Worm (Caenorhabditis elegans) whole organism, dauer: Measurements from ENCODE around the gene scl-3.

ENCODE experiments used
- unc-62 ChIP-seq: sonication (generic microtip); optimal IDR thresholded peaks from 2 replicates; lab custom pipeline; 2017; ENCODE audit warnings: missing biosample characterization, missing genetic modification reagents, missing genetic modification characterization

The scl-3 gene

DNA sequence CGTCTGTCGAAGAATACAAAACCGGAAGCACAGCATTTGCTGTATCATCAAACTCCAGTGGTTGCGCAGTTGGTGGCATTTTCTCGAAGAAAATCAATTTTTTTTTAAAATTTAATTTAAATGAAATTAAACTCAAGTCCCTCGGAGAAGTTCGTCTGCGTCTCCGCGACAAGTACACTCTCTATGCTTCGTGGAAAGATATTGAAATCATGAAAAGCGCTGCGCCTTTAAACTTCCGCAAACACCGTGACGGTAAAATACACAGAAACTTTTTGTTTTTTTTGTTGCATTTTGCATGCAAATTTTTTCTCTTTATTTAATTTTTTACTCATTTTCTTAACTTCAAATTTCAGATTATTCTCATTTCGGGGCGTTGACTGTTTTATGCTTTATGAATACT lies 39.3 kb downstream of the scl-3 start, which contains the start of the genes dli-1, tin-9.2 and exos-4.1:
dli-1 (minus strand) TSS at position 141 of the 400 bp plus-strand sequence.
tin-9.2 (plus strand) TSS at position 344 of the 400 bp plus-strand sequence.
exos-4.1 (plus strand) TSS at position 348 of the 400 bp plus-strand sequence.
- TF ChIP-seq unc-62 (GFP tag; lab: Kevin White, UChicago): no peak

DNA sequence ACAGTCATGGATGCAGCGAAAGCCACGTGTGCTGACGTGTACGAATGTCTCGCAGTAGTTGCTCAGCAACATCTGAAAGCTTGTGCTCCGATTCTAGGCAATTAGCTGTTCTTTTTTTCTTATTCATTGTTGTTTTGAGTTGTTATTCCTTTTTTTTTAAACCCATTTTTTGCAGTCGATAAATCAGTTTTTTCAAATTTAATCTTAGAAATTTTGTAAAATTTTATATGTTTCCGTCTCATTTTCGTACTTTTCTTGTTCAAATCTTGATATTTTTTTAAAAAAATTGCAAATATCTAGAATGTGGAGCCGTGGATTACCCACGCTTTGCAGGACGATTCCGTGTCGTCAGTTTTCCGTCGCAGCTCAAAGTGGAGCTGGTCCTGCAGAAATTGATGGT lies 41.0 kb downstream of the scl-3 start, which contains the start of gene fask-1:
fask-1 (plus strand) TSS at position 301 of the 400 bp plus-strand sequence.
- no peak for TF ChIP-seq unc-62 (GFP tag; lab: Kevin White, UChicago)

DNA sequence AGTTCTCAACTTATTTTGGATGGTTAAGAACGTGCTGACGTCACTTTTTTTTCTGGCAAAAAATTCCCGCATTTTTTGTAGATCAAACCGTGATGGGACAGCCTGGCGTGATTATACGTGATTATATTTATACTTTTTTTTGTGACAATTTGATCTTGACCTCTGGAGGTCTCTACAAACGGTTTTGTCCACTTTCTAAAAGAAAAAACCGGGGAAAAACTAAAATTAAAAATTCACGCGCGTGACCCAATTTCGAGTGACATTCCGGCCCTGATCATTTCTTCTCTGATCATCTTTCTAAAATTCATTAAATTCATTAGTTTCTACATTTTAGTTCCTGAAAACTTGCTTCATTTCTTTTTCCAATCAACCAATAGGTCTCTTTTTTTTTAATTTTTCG lies 45.5 kb downstream of the scl-3 start, which contains the start of gene rde-11:
rde-11 (plus strand) TSS at position 301 of the 400 bp plus-strand sequence.
- TF ChIP-seq unc-62 (GFP tag; lab: Kevin White, UChicago): no peak

DNA sequence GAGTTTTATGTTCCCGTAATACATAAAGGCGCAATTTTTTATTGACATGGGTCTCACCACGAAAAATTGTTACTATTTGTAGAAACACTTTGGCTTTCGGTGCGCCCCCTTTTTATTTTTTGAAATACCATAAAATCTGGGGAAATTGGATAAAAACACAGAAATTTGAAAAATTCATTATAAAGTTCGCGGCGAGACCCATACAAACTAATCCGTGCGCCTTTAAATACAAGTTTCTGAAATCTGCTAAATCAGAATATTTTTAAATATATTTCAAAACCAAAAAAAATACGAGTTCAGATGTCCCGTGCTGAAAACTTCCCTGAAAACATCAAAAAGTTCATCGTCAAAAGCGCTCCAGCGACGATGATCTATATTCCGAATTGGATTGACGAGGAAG lies 48.0 kb downstream of the scl-3 start, which contains the start of gene B0564.2:
B0564.2 (plus strand) TSS at position 301 of the 400 bp plus-strand sequence.
- no peak for TF ChIP-seq unc-62 (GFP tag; lab: Kevin White, UChicago)

DNA sequence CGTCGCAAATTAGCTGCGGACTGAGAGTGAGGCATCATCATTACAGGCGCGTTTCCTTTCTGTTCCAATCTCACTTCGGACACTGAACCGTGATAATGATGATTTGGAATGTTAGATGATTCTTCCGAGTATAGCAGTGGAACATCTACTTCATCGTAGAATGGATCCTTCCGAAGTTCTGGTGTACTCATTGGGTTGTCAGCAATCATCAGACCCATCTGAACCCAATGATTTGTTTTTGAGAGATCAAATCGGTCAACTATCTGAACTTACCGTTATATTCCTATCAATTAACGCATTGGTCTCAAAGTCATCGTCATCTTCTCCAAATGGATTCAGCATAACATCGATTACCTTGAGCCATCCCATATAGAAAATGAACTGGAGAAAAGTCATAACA lies 49.0 kb downstream of the scl-3 start:
- TF ChIP-seq unc-62 (GFP tag; lab: Kevin White, UChicago): no peak

DNA sequence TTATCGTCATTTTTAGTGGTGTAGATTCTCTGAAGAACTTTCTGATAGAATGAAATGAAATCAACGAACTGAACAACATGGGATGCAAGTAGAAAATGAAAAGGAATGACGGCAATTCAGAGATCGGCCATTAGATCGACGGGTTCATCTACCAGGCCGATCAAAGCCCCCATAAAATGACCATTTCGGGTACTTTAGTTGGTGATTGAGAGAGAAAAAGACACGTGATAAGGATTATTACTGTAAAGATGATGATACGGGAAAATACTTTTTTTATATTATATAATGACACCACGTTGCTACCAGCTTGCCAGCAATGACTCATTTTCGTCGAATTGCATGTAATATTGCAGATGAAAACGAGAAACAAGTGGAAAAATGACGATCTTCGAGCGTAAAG lies 50.4 kb downstream of the scl-3 start, which contains the start of gene best-1:
best-1 (minus strand) TSS at position 29 of the 400 bp plus-strand sequence.
- TF ChIP-seq unc-62 (GFP tag; lab: Kevin White, UChicago): no peak
